Worm (Caenorhabditis elegans) whole organism, L3 larva: ENCODE data around the gene C30E1.4.
"Not testable (repeated sequence)": the region's sequence is repeated elsewhere in the genome, so short reads cannot be mapped to it uniquely, and the experiment has no call there.

Experiments
- lin-39 ChIP-seq: fragments of 150-350 bp; optimal IDR thresholded peaks from 2 replicates; lab custom pipeline; 2018; ENCODE audit warnings: missing biosample characterization, missing genetic modification reagents, missing genetic modification characterization
- lsy-12 ChIP-seq: sonication (generic microtip); optimal IDR thresholded peaks from 2 replicates; lab custom pipeline; 2016; ENCODE audit warnings: mild to moderate bottlenecking, missing genetic modification characterization, missing compliant biosample characterization
- nhr-25 ChIP-seq: sonication (generic microtip); optimal IDR thresholded peaks from 2 replicates; lab custom pipeline; 2017; ENCODE audit warnings: missing biosample characterization, missing genetic modification characterization
- skn-1 ChIP-seq: fragments of 150-350 bp; optimal IDR thresholded peaks from 2 replicates; lab custom pipeline; 2014; ENCODE audit warnings: missing biosample characterization, missing genetic modification characterization
- snpc-4 ChIP-seq: fragments of 150-350 bp; optimal IDR thresholded peaks from 2 replicates; lab custom pipeline; 2014; ENCODE audit warnings: missing biosample characterization, missing genetic modification characterization

ce11 chrX:16883426-16883825, 40.3 kb upstream of the C30E1.4 start, which contains the start of gene Y13C8A.1:
- not testable (repeated sequence) for TF ChIP-seq skn-1 (tag; lab: Kevin White, UChicago); snpc-4; lsy-12; nhr-25 (tag; lab: Kevin White, UChicago); lin-39 (tag; lab: Kevin White, UChicago)
